Worm (Caenorhabditis elegans) whole organism, young adult: Measurements from ENCODE around the gene dsl-5.

Source experiments
- C06A6.2 ChIP-seq: fragments of 200-800 bp; sonication (Bioruptor generic); conservative IDR thresholded peaks from 2 replicates; pipeline ENCODE4 v1.3.6; 2022; ENCODE audit warnings: missing genetic modification characterization, missing compliant biosample characterization
- D2030.7 ChIP-seq: fragments of 200-800 bp; sonication (Bioruptor generic); IDR thresholded peaks from 2 replicates; pipeline ENCODE4 v1.3.6; 2022; ENCODE audit warnings: missing genetic modification reagents, missing genetic modification characterization, missing compliant biosample characterization
- F37B4.10 ChIP-seq: fragments of 200-800 bp; sonication (Bioruptor generic); IDR thresholded peaks from 2 replicates; pipeline ENCODE4 v1.3.6; 2022; ENCODE audit warnings: missing genetic modification characterization, missing compliant biosample characterization
- F49E8.2 ChIP-seq: sonication (generic microtip); optimal IDR thresholded peaks from 3 replicates; lab custom pipeline; 2017; ENCODE audit warnings: missing genetic modification characterization, mild to moderate bottlenecking, missing compliant biosample characterization, antibody characterized with exemption, moderate library complexity; ENCODE audit not compliant: insufficient read depth
- F52B5.7 ChIP-seq: sonication (generic microtip); optimal IDR thresholded peaks from 2 replicates; lab custom pipeline; 2016; ENCODE audit warnings: mild to moderate bottlenecking, missing genetic modification characterization, missing compliant biosample characterization
- F57A8.1 ChIP-seq: fragments of 200-800 bp; sonication (Bioruptor generic); optimal IDR thresholded peaks from 2 replicates; lab custom pipeline; 2018; ENCODE audit warnings: mild to moderate bottlenecking, missing genetic modification characterization, moderate library complexity, missing compliant biosample characterization
- T07F8.4 ChIP-seq: sonication (generic microtip); optimal IDR thresholded peaks from 2 replicates; lab custom pipeline; 2016; ENCODE audit warnings: mild to moderate bottlenecking, missing genetic modification characterization, moderate library complexity, missing compliant biosample characterization
- T26A5.8 ChIP-seq: sonication (generic microtip); optimal IDR thresholded peaks from 2 replicates; lab custom pipeline; 2016; ENCODE audit warnings: missing genetic modification characterization, missing compliant biosample characterization
- Y56A3A.18 ChIP-seq: fragments of 200-800 bp; sonication (Bioruptor generic); IDR thresholded peaks from 2 replicates; pipeline ENCODE4 v1.3.6; 2022; ENCODE audit warnings: missing genetic modification reagents, missing genetic modification characterization, missing compliant biosample characterization
- aptf-2 ChIP-seq: fragments of 200-800 bp; sonication (Bioruptor generic); conservative IDR thresholded peaks from 2 replicates; pipeline ENCODE4 v1.3.6; 2022; ENCODE audit warnings: missing genetic modification reagents, missing genetic modification characterization, missing compliant biosample characterization
- aptf-3 ChIP-seq: fragments of 200-800 bp; sonication (Bioruptor generic); IDR thresholded peaks from 2 replicates; pipeline ENCODE4 v1.3.6; 2022; ENCODE audit warnings: missing genetic modification characterization, missing compliant biosample characterization
- attf-5 ChIP-seq: fragments of 200-800 bp; sonication (Bioruptor generic); optimal IDR thresholded peaks from 2 replicates; lab custom pipeline; 2018; ENCODE audit warnings: mild to moderate bottlenecking, missing genetic modification characterization, missing compliant biosample characterization
- cebp-2 ChIP-seq: fragments of 200-800 bp; sonication (Bioruptor generic); IDR thresholded peaks from 2 replicates; pipeline ENCODE4 v1.3.6; 2022; ENCODE audit warnings: missing genetic modification characterization, missing compliant biosample characterization
- ceh-27 ChIP-seq: fragments of 200-800 bp; sonication (Bioruptor generic); optimal IDR thresholded peaks from 2 replicates; lab custom pipeline; 2018; ENCODE audit warnings: mild to moderate bottlenecking, missing genetic modification characterization, moderate library complexity, missing compliant biosample characterization
- ceh-79 ChIP-seq: sonication (generic microtip); optimal IDR thresholded peaks from 2 replicates; lab custom pipeline; 2017; ENCODE audit warnings: mild to moderate bottlenecking, missing genetic modification characterization, missing compliant biosample characterization
- ceh-91 ChIP-seq: fragments of 200-800 bp; sonication (Bioruptor generic); IDR thresholded peaks from 2 replicates; pipeline ENCODE4 v1.3.6; 2022; ENCODE audit warnings: missing genetic modification reagents, missing genetic modification characterization, missing compliant biosample characterization
- die-1 ChIP-seq: sonication (generic microtip); optimal IDR thresholded peaks from 2 replicates; lab custom pipeline; 2016; ENCODE audit warnings: missing genotype, mild to moderate bottlenecking, missing genetic modification characterization, missing compliant biosample characterization
- dpff-1 ChIP-seq: sonication (generic microtip); optimal IDR thresholded peaks from 2 replicates; lab custom pipeline; 2017; ENCODE audit warnings: mild to moderate bottlenecking, missing genetic modification characterization, missing compliant biosample characterization
- ekl-4 ChIP-seq: fragments of 200-800 bp; sonication (Bioruptor generic); IDR thresholded peaks from 2 replicates; pipeline ENCODE4 v1.3.6; 2022; ENCODE audit warnings: missing genetic modification reagents, missing genetic modification characterization, missing compliant biosample characterization
- gei-17 ChIP-seq: fragments of 200-800 bp; sonication (Bioruptor generic); optimal IDR thresholded peaks from 2 replicates; lab custom pipeline; 2018; ENCODE audit warnings: mild to moderate bottlenecking, missing genetic modification characterization, missing compliant biosample characterization
- hlh-26 ChIP-seq: fragments of 200-800 bp; sonication (Bioruptor generic); conservative IDR thresholded peaks from 2 replicates; pipeline ENCODE4 v1.3.6; 2022; ENCODE audit warnings: missing genetic modification reagents, missing genetic modification characterization, missing compliant biosample characterization
- hsf-1 ChIP-seq: fragments of 200-800 bp; sonication (Bioruptor generic); IDR thresholded peaks from 2 replicates; pipeline ENCODE4 v1.3.6; 2022; ENCODE audit warnings: missing genetic modification reagents, missing genetic modification characterization, missing compliant biosample characterization
- let-526 ChIP-seq: fragments of 200-800 bp; sonication (Bioruptor generic); IDR thresholded peaks from 2 replicates; pipeline ENCODE4 v1.3.6; 2022; ENCODE audit warnings: missing genetic modification reagents, missing genetic modification characterization, missing compliant biosample characterization
- let-607 ChIP-seq, 2 experiments: fragments of 200-800 bp in 1 of 2; sonication (Bioruptor generic) in 1 of 2; sonication (generic microtip) in 1 of 2; optimal IDR thresholded peaks; 2 replicates each; lab custom pipeline; 2016 to 2018; ENCODE audit warnings: mild to moderate bottlenecking in 2 of 2, missing compliant biosample characterization in 2 of 2, missing genetic modification characterization in 2 of 2, moderate library complexity in 2 of 2, missing genotype in 1 of 2
- lin-26 ChIP-seq: fragments of 200-800 bp; sonication (Bioruptor generic); IDR thresholded peaks from 2 replicates; pipeline ENCODE4 v1.3.6; 2022; ENCODE audit warnings: missing genetic modification reagents, missing genetic modification characterization, missing compliant biosample characterization
- lir-1 ChIP-seq: fragments of 200-800 bp; sonication (Bioruptor generic); conservative IDR thresholded peaks from 2 replicates; pipeline ENCODE4 v1.3.6; 2022; ENCODE audit warnings: missing genetic modification reagents, missing genetic modification characterization, missing compliant biosample characterization
- lsy-27 ChIP-seq: sonication (generic microtip); optimal IDR thresholded peaks from 2 replicates; lab custom pipeline; 2017; ENCODE audit warnings: missing genetic modification characterization, mild to moderate bottlenecking, missing compliant biosample characterization, antibody characterized with exemption, missing genotype, borderline replicate concordance; ENCODE audit not compliant: insufficient read depth
- madf-10 ChIP-seq: sonication (generic microtip); optimal IDR thresholded peaks from 2 replicates; lab custom pipeline; 2016; ENCODE audit warnings: mild to moderate bottlenecking, missing genetic modification characterization, missing compliant biosample characterization
- mcd-1 ChIP-seq: fragments of 200-800 bp; sonication (Bioruptor generic); IDR thresholded peaks from 2 replicates; pipeline ENCODE4 v1.3.6; 2022; ENCODE audit warnings: missing genetic modification reagents, missing genetic modification characterization, missing compliant biosample characterization
- mel-28 ChIP-seq: sonication (generic microtip); optimal IDR thresholded peaks from 2 replicates; lab custom pipeline; 2016; ENCODE audit warnings: borderline replicate concordance, mild to moderate bottlenecking, missing genetic modification characterization, missing compliant biosample characterization
- nfya-1 ChIP-seq: sonication (generic microtip); optimal IDR thresholded peaks from 2 replicates; lab custom pipeline; 2017; ENCODE audit warnings: antibody characterized with exemption, missing compliant biosample characterization, missing genetic modification characterization, borderline replicate concordance; ENCODE audit not compliant: insufficient read depth
- nhr-179 ChIP-seq: sonication (generic microtip); optimal IDR thresholded peaks from 2 replicates; lab custom pipeline; 2016; ENCODE audit warnings: mild to moderate bottlenecking, missing genetic modification characterization, missing compliant biosample characterization
- nhr-27 ChIP-seq: fragments of 200-800 bp; sonication (Bioruptor generic); optimal IDR thresholded peaks from 2 replicates; lab custom pipeline; 2018; ENCODE audit warnings: mild to moderate bottlenecking, missing genetic modification characterization, moderate library complexity, missing compliant biosample characterization
- nhr-80 ChIP-seq: sonication (generic microtip); optimal IDR thresholded peaks from 2 replicates; lab custom pipeline; 2016; ENCODE audit warnings: missing genetic modification characterization, missing compliant biosample characterization
- pbrm-1 ChIP-seq: fragments of 200-800 bp; sonication (Bioruptor generic); IDR thresholded peaks from 2 replicates; pipeline ENCODE4 v1.3.6; 2022; ENCODE audit warnings: missing genetic modification reagents, missing genetic modification characterization, missing compliant biosample characterization
- pha-4 ChIP-seq: fragments of 150-350 bp; sonication (generic microtip); optimal IDR thresholded peaks from 2 replicates; lab custom pipeline; 2014; ENCODE audit warnings: missing biosample characterization, missing genetic modification reagents, missing genetic modification characterization
- snpc-1.3 ChIP-seq: sonication (generic microtip); optimal IDR thresholded peaks from 2 replicates; lab custom pipeline; 2017; ENCODE audit warnings: missing genetic modification characterization, mild to moderate bottlenecking, missing compliant biosample characterization, antibody characterized with exemption, moderate library complexity, missing genotype, missing genetic modification reagents; ENCODE audit not compliant: insufficient read depth
- snpc-4 ChIP-seq, 5 experiments: fragments of 150-350 bp in 1 of 5; sonication (generic microtip) in 4 of 5; optimal IDR thresholded peaks; 2 replicates each; lab custom pipeline; 2014 to 2018; ENCODE audit warnings: missing genetic modification characterization in 5 of 5, missing biosample characterization in 3 of 5, antibody characterized with exemption in 2 of 5, mild to moderate bottlenecking in 2 of 5, missing compliant biosample characterization in 2 of 5, missing genotype in 2 of 5, moderate library complexity in 2 of 5, missing genetic modification reagents in 1 of 5
- somi-1 ChIP-seq: fragments of 200-800 bp; sonication (Bioruptor generic); optimal IDR thresholded peaks from 2 replicates; lab custom pipeline; 2018; ENCODE audit warnings: mild to moderate bottlenecking, missing genetic modification characterization, missing compliant biosample characterization
- sptf-2 ChIP-seq: fragments of 200-800 bp; sonication (Bioruptor generic); optimal IDR thresholded peaks from 2 replicates; lab custom pipeline; 2018; ENCODE audit warnings: mild to moderate bottlenecking, missing genetic modification characterization, missing compliant biosample characterization
- tbp1 ChIP-seq: fragments of 200-800 bp; sonication (Bioruptor generic); optimal IDR thresholded peaks from 2 replicates; lab custom pipeline; 2018; ENCODE audit warnings: mild to moderate bottlenecking, missing genetic modification characterization, missing compliant biosample characterization
- tbx-9 ChIP-seq: sonication (generic microtip); optimal IDR thresholded peaks from 2 replicates; lab custom pipeline; 2016; ENCODE audit warnings: borderline replicate concordance, missing genetic modification characterization, inconsistent platforms, missing compliant biosample characterization
- unc-130 ChIP-seq: sonication (generic microtip); optimal IDR thresholded peaks from 2 replicates; lab custom pipeline; 2016; ENCODE audit warnings: missing genetic modification reagents, missing genetic modification characterization, missing compliant biosample characterization
- zfh-2 ChIP-seq: fragments of 200-800 bp; sonication (Bioruptor generic); conservative IDR thresholded peaks from 2 replicates; pipeline ENCODE4 v1.3.6; 2022; ENCODE audit warnings: missing genetic modification reagents, missing genetic modification characterization, missing compliant biosample characterization
- zim-3 ChIP-seq: sonication (generic microtip); optimal IDR thresholded peaks from 2 replicates; lab custom pipeline; 2017; ENCODE audit warnings: mild to moderate bottlenecking, missing genetic modification characterization, moderate library complexity, missing compliant biosample characterization
- ztf-22 ChIP-seq: fragments of 200-800 bp; sonication (Bioruptor generic); optimal IDR thresholded peaks from 2 replicates; lab custom pipeline; 2018; ENCODE audit warnings: mild to moderate bottlenecking, missing genetic modification characterization, moderate library complexity, missing compliant biosample characterization
- ztf-25 ChIP-seq: fragments of 200-800 bp; sonication (Bioruptor generic); IDR thresholded peaks from 2 replicates; pipeline ENCODE4 v1.3.6; 2022; ENCODE audit warnings: missing genetic modification reagents, missing genetic modification characterization, missing compliant biosample characterization

Gene dsl-5

DNA sequence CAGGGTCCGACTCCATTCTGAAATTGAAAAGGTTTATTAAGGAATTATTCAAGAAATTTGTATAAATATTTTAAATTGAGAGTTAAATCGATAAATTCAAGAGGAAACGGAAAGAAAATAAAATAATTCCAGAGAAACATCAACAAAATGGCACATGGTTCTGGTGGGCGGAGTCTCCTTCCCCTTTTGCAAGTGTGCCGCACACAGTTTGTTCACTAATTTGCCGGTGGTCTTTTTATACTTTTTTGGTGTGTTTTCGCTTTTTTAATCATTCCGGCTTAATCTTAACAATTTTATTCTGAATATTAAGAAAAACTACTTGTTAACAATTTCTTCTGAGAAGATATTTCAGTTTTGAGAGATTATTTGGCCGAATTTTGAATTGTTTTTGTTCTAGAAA is 15.9 kb downstream of the dsl-5 start, which contains the start of the genes ragc-1 and Y24F12A.1 (continued):
- TF ChIP-seq F52B5.7 (no peak), madf-10 (tag; lab: Kevin White, UChicago) (no peak), Y56A3A.18 (GFP tag; lab: Robert Waterston, UW) (no peak), pha-4 (peak; percentile 22), ekl-4 (no peak), pbrm-1 (no peak), let-526 (GFP tag; lab: Robert Waterston, UW) (no peak), T07F8.4 (tag; lab: Kevin White, UChicago) (no peak), F49E8.2 (tag; lab: Kevin White, UChicago) (no peak), lin-26 (GFP tag; lab: Robert Waterston, UW) (no peak), lir-1 (GFP tag; lab: Robert Waterston, UW) (no peak), ztf-22 (GFP tag; lab: Kevin White, UChicago) (no peak), hlh-26 (GFP tag; lab: Robert Waterston, UW) (no peak), zim-3 (no peak), F37B4.10 (no peak), snpc-1.3 (tag; lab: Kevin White, UChicago) (peak; percentile 60), tbx-9 (tag; lab: Kevin White, UChicago) (no peak), ceh-27 (GFP tag; lab: Kevin White, UChicago) (no peak), die-1 (tag; lab: Kevin White, UChicago) (no peak), hsf-1 (GFP tag; lab: Robert Waterston, UW) (no peak), ztf-25 (GFP tag; lab: Robert Waterston, UW) (no peak), cebp-2 (no peak), C06A6.2 (0 out of 2 replicates have a peak, but pooled peaks have one; percentile 13), snpc-4 (GFP tag; optimal IDR thresholded peaks at IDR 0.05; lab: Kevin White, UChicago) (peak; percentile 7), snpc-4 (tag; optimal IDR thresholded peaks at IDR 0.05; lab: Kevin White, UChicago) (peak in 1 of 4 experiments; percentile 40), ceh-91 (GFP tag; lab: Robert Waterston, UW) (no peak), F57A8.1 (GFP tag; lab: Kevin White, UChicago) (no peak), aptf-3 (GFP tag; lab: Robert Waterston, UW) (no peak), nhr-179 (no peak), nfya-1 (tag; lab: Kevin White, UChicago) (no peak), unc-130 (GFP tag; lab: Kevin White, UChicago) (no peak), T26A5.8 (no peak), somi-1 (no peak), lsy-27 (tag; lab: Kevin White, UChicago) (no peak)

DNA sequence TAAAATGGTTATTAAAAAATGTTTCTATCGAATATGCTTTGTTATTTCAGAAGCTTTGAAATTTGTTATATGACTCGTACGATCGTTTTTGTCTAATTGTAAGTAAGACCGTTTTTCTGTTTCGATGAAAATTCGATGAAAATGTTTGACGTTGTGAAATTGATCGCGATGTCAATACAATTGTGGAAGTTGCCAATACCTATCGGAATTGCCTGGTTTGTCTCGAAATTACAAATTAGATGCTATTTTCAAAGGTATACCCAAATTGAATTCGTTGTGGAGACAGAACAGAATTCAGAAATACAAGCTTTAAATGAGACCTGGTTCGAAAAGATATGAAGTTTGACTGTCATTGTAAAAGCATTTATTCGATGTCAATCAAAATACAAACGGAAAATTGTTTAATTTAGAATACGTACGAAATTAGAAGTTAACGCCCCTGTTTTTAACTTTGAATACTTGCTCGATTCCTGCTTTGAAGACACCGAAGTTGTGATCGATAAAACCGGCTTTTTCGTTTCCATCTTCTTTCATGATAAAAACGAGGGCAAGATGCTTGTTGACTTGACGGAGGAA is 17.5 kb downstream of the dsl-5 start:
- TF ChIP-seq sptf-2 (GFP tag; lab: Kevin White, UChicago) (no peak), let-607 (tag; optimal IDR thresholded peaks at IDR 0.05; lab: Kevin White, UChicago) (no peak), F37B4.10 (no peak), attf-5 (GFP tag; lab: Kevin White, UChicago) (no peak), nhr-80 (tag; lab: Kevin White, UChicago) (no peak), tbp1 (GFP tag; lab: Kevin White, UChicago) (no peak), zfh-2 (no peak), mcd-1 (GFP tag; lab: Robert Waterston, UW) (no peak), D2030.7 (GFP tag; lab: Robert Waterston, UW) (no peak), ekl-4 (peak; percentile 56; the same call in 1 of the 2 replicates), nhr-179 (no peak), let-526 (GFP tag; lab: Robert Waterston, UW) (no peak), mel-28 (tag; lab: Kevin White, UChicago) (no peak), gei-17 (GFP tag; lab: Kevin White, UChicago) (no peak), aptf-2 (GFP tag; lab: Robert Waterston, UW) (no peak), T07F8.4 (tag; lab: Kevin White, UChicago) (no peak), ceh-79 (tag; lab: Kevin White, UChicago) (no peak), dpff-1 (tag; lab: Kevin White, UChicago) (no peak), nhr-27 (no peak)
